Worm (Caenorhabditis elegans) whole organism, young adult: ENCODE results near the gene F57G8.7.

Experiments
- D2030.7 ChIP-seq: fragments of 200-800 bp; sonication (Bioruptor generic); IDR thresholded peaks from 2 replicates; pipeline ENCODE4 v1.3.6; 2022; ENCODE audit warnings: missing genetic modification reagents, missing genetic modification characterization, missing compliant biosample characterization
- F33H1.4 ChIP-seq: fragments of 200-800 bp; sonication (Bioruptor generic); IDR thresholded peaks from 2 replicates; pipeline ENCODE4 v1.3.6; 2022; ENCODE audit warnings: missing genetic modification reagents, missing genetic modification characterization, missing compliant biosample characterization
- bed-2 ChIP-seq: fragments of 200-800 bp; sonication (Bioruptor generic); IDR thresholded peaks from 2 replicates; pipeline ENCODE4 v1.3.6; 2022; ENCODE audit warnings: missing genetic modification reagents, missing genetic modification characterization, missing compliant biosample characterization
- ceh-40 ChIP-seq: fragments of 200-800 bp; sonication (Bioruptor generic); IDR thresholded peaks from 2 replicates; pipeline ENCODE4 v1.3.6; 2022; ENCODE audit warnings: missing genetic modification characterization, missing compliant biosample characterization
- dpff-1 ChIP-seq: sonication (generic microtip); optimal IDR thresholded peaks from 2 replicates; lab custom pipeline; 2017; ENCODE audit warnings: mild to moderate bottlenecking, missing genetic modification characterization, missing compliant biosample characterization
- hmg-1.2 ChIP-seq: fragments of 200-800 bp; sonication (Bioruptor generic); IDR thresholded peaks from 2 replicates; pipeline ENCODE4 v1.3.6; 2022; ENCODE audit warnings: missing genetic modification reagents, missing genetic modification characterization, missing compliant biosample characterization
- rec-8 ChIP-seq, 2 experiments: sonication (generic microtip); optimal IDR thresholded peaks; 2 replicates each; lab custom pipeline; 2016; ENCODE audit warnings: mild to moderate bottlenecking in 2 of 2, missing genetic modification characterization in 2 of 2, missing genetic modification reagents in 2 of 2, missing genotype in 2 of 2, missing biosample characterization in 1 of 2, missing compliant biosample characterization in 1 of 2, moderate library complexity in 1 of 2
- zfh-2 ChIP-seq: fragments of 200-800 bp; sonication (Bioruptor generic); conservative IDR thresholded peaks from 2 replicates; pipeline ENCODE4 v1.3.6; 2022; ENCODE audit warnings: missing genetic modification reagents, missing genetic modification characterization, missing compliant biosample characterization

DNA sequence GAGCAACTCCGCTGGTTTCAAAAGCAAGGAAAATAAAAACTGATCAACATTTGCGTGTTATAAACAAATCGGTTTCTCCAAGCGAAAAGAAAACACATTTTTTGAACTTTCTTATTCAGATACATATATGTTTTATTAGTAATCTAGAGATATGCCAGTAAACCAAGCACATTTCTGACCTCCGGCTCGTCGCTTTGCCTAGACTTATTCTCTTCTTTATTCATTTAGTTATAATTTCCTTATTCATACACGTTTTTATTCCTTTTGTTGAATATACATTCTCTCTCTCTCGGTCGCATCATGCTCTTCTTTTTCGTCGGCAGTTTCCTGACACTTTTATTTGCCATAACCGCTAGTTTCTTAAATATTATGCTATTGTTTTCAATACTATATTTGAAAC is 30.3 kb upstream of the F57G8.7 start, which contains the start of gene srbc-84:
- TF ChIP-seq dpff-1 (tag; lab: Kevin White, UChicago) (no peak), zfh-2 (GFP tag; lab: Robert Waterston, UW) (no peak), bed-2 (no peak), ceh-40 (GFP tag; lab: Robert Waterston, UW) (no peak), hmg-1.2 (no peak), rec-8 (tag; optimal IDR thresholded peaks at IDR 0.05; lab: Kevin White, UChicago) (no peak), D2030.7 (GFP tag; lab: Robert Waterston, UW) (no peak), F33H1.4 (GFP tag; lab: Robert Waterston, UW) (no peak)
